Fruit fly (Drosophila melanogaster) whole organism, embryonic: ENCODE results near the gene chrb.

ENCODE experiments used
- Atf3 ChIP-seq: fragments of 200-800 bp; sonication (Bioruptor generic); optimal IDR thresholded peaks from 3 replicates; lab custom pipeline; 2016; ENCODE audit warnings: missing biosample characterization, missing genetic modification characterization
- Awh ChIP-seq: fragments of 200-800 bp; sonication (Bioruptor generic); IDR thresholded peaks from 2 replicates; pipeline ENCODE4, ENCODE4 v1.3.6; 2022; ENCODE audit warnings: missing biosample characterization, missing genetic modification characterization
- CG10959 ChIP-seq: fragments of 200-800 bp; sonication (Bioruptor generic); IDR thresholded peaks from 2 replicates; pipeline ENCODE4 v1.3.6; 2022; ENCODE audit warnings: missing biosample characterization, missing genetic modification characterization
- CG11695 ChIP-seq: fragments of 200-800 bp; sonication (Bioruptor generic); IDR thresholded peaks from 3 replicates; pipeline ENCODE4 v1.3.6; 2022; ENCODE audit warnings: missing biosample characterization, missing genetic modification characterization
- CG16813 ChIP-seq: fragments of 200-800 bp; sonication (Bioruptor generic); IDR thresholded peaks from 3 replicates; pipeline ENCODE4 v1.3.6; 2022; ENCODE audit warnings: missing biosample characterization, missing genetic modification characterization; ENCODE audit not compliant: partially characterized antibody
- CG2120 ChIP-seq: fragments of 200-800 bp; sonication (Bioruptor generic); optimal IDR thresholded peaks from 3 replicates; lab custom pipeline; 2016; ENCODE audit warnings: missing biosample characterization, missing genetic modification characterization
- CG2712 ChIP-seq: fragments of 200-800 bp; optimal IDR thresholded peaks from 3 replicates; lab custom pipeline; 2019; ENCODE audit warnings: missing biosample characterization, mild to moderate bottlenecking, missing genetic modification characterization, moderate library complexity
- CG3163 ChIP-seq: fragments of 200-800 bp; sonication (Bioruptor generic); optimal IDR thresholded peaks from 3 replicates; lab custom pipeline; 2016; ENCODE audit warnings: missing biosample characterization, missing genetic modification characterization
- D19A ChIP-seq: fragments of 200-800 bp; optimal IDR thresholded peaks from 3 replicates; lab custom pipeline; 2019; ENCODE audit warnings: missing biosample characterization, mild to moderate bottlenecking, missing genetic modification characterization, moderate library complexity
- Ets65A ChIP-seq: fragments of 200-800 bp; sonication (Bioruptor generic); peaks from one replicate; lab custom pipeline; 2016; ENCODE audit warnings: missing biosample characterization, missing genetic modification characterization
- Hr39 ChIP-seq: fragments of >200 bp; optimal IDR thresholded peaks from 2 replicates; lab custom pipeline; 2017
- Lpt ChIP-seq: fragments of >200 bp; optimal IDR thresholded peaks from 2 replicates; lab custom pipeline; 2018; ENCODE audit warnings: missing biosample characterization, missing genetic modification characterization
- Med ChIP-seq: fragments of 200-800 bp; sonication (Bioruptor generic); peaks from one replicate; lab custom pipeline; 2016; ENCODE audit warnings: missing biosample characterization, missing genetic modification characterization, mild to moderate bottlenecking, inconsistent platforms, moderate library complexity
- Vsx1 ChIP-seq: fragments of 200-800 bp; sonication (Bioruptor generic); optimal IDR thresholded peaks from 2 replicates; lab custom pipeline; 2017; ENCODE audit warnings: missing biosample characterization, mild to moderate bottlenecking, missing genetic modification characterization, missing genetic modification reagents
- ara ChIP-seq: fragments of 200-800 bp; sonication (Bioruptor generic); IDR thresholded peaks from 2 replicates; pipeline ENCODE4 v1.3.6; 2022; ENCODE audit warnings: missing biosample characterization, missing genetic modification characterization
- chinmo ChIP-seq: fragments of 200-800 bp; sonication (Bioruptor generic); IDR thresholded peaks from 4 replicates; pipeline ENCODE4 v1.3.6; 2022; ENCODE audit warnings: missing biosample characterization, missing genetic modification characterization; ENCODE audit not compliant: partially characterized antibody
- chm ChIP-seq: fragments of 200-800 bp; sonication (Bioruptor generic); IDR thresholded peaks from 2 replicates; pipeline ENCODE4 v1.3.6; 2022; ENCODE audit warnings: missing biosample characterization, missing genetic modification characterization
- crol ChIP-seq: fragments of 200-800 bp; sonication (Bioruptor generic); IDR thresholded peaks from 2 replicates; pipeline ENCODE4 v1.3.6; 2022; ENCODE audit warnings: missing biosample characterization, missing genetic modification characterization
- gsb-n ChIP-seq: fragments of 200-800 bp; sonication (Bioruptor generic); optimal IDR thresholded peaks from 3 replicates; lab custom pipeline; 2018; ENCODE audit warnings: missing biosample characterization, mild to moderate bottlenecking, missing genetic modification characterization
- kni ChIP-seq: fragments of 200-800 bp; sonication (Bioruptor generic); optimal IDR thresholded peaks from 3 replicates; lab custom pipeline; 2017; ENCODE audit warnings: mild to moderate bottlenecking, missing biosample characterization, missing genetic modification reagents, missing genetic modification characterization
- lbe ChIP-seq: fragments of 200-800 bp; sonication (Bioruptor generic); optimal IDR thresholded peaks from 2 replicates; lab custom pipeline; 2016; ENCODE audit warnings: missing biosample characterization, mild to moderate bottlenecking, missing genetic modification characterization
- lov ChIP-seq, 2 experiments: fragments of 200-800 bp in 1 of 2; fragments of >200 bp in 1 of 2; sonication (Bioruptor generic) in 1 of 2; IDR thresholded peaks in 1 of 2; optimal IDR thresholded peaks in 1 of 2; 2 replicates in 1 of 2; 3 replicates in 1 of 2; pipeline versions ENCODE4 v1.3.6 to Lab custom; 2017 to 2022; ENCODE audit warnings: missing biosample characterization in 1 of 2, missing genetic modification characterization in 1 of 2
- nau ChIP-seq: fragments of 200-800 bp; sonication (Bioruptor generic); optimal IDR thresholded peaks from 3 replicates; lab custom pipeline; 2017; ENCODE audit warnings: missing biosample characterization, mild to moderate bottlenecking, missing genetic modification characterization, missing genetic modification reagents
- nom ChIP-seq: fragments of 200-800 bp; sonication (Bioruptor generic); optimal IDR thresholded peaks from 2 replicates; lab custom pipeline; 2017; ENCODE audit warnings: missing biosample characterization, missing genetic modification characterization, mild to moderate bottlenecking, moderate library complexity, missing genetic modification reagents
- odd ChIP-seq: fragments of 200-800 bp; sonication (Bioruptor generic); optimal IDR thresholded peaks from 2 replicates; lab custom pipeline; 2017; ENCODE audit warnings: missing biosample characterization, mild to moderate bottlenecking, missing genetic modification characterization
- salm ChIP-seq: fragments of 200-800 bp; sonication (Bioruptor generic); optimal IDR thresholded peaks from 2 replicates; lab custom pipeline; 2018; ENCODE audit warnings: missing biosample characterization, mild to moderate bottlenecking, missing genetic modification characterization
- slbo ChIP-seq: fragments of 200-800 bp; sonication (Bioruptor generic); IDR thresholded peaks from 2 replicates; pipeline ENCODE4 v1.3.6; 2022; ENCODE audit warnings: missing biosample characterization, missing genetic modification characterization
- slp2 ChIP-seq: fragments of 200-800 bp; sonication (Bioruptor generic); optimal IDR thresholded peaks from 2 replicates; lab custom pipeline; 2016; ENCODE audit warnings: missing biosample characterization, missing genetic modification characterization
- sna ChIP-seq: fragments of 200-800 bp; sonication (Bioruptor generic); IDR thresholded peaks from 2 replicates; pipeline ENCODE4 v1.3.6; 2022; ENCODE audit warnings: missing biosample characterization, missing genetic modification characterization; ENCODE audit not compliant: partially characterized antibody
- so ChIP-seq: fragments of 200-800 bp; sonication (Bioruptor generic); IDR thresholded peaks from 3 replicates; pipeline ENCODE4 v1.3.6; 2022; ENCODE audit warnings: missing biosample characterization, missing genetic modification characterization
- yki ChIP-seq: fragments of >200 bp; optimal IDR thresholded peaks from 3 replicates; lab custom pipeline; 2018

chrb gene

DNA sequence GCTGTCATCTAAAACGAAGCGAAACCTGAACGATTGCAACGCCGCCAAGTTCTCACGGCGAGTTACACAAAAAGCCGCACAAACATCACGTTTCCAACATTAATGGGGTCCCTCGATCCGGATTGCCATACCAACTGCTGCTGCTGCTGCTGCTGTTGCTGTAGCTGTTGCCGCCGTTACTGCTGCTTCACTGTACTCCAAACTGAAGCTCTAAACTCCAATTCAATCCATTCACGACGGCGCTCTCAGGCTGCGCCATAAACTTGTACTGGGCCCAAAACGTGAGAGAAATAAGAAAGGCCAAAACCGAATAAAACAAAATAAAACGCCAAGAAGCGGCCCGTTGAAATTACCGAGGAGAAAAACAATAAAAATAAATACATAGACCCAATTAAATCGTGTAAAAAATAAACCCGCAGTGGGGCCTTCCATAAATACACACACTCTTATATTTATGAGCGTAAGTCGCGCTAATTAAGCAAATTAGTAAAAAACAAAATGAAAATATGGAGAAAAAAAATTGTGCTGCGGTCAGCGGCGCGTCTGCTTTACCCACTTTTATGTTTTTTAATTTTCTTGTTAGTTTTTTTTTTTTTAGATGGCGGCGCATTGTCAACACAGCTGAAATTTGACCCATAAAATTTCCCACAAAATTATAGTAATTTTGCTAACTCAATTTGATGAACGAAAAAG lies 60.1 kb downstream of the chrb start (continued):
- TF ChIP-seq nau (no peak), Atf3 (GFP tag; lab: Kevin White, UChicago) (no peak), CG11695 (GFP tag; lab: Robert Waterston, UW) (no peak), Lpt (no peak), chinmo (GFP tag; lab: Robert Waterston, UW) (0 out of 4 replicates have a peak, but pooled peaks have one; percentile 39), odd (GFP tag; lab: Kevin White, UChicago) (no peak), kni (GFP tag; lab: Kevin White, UChicago) (peak; percentile 77), nom (GFP tag; lab: Kevin White, UChicago) (no peak), yki (no peak), lov (optimal IDR thresholded peaks at IDR 0.05; lab: Kevin White, UChicago) (no peak), lov (GFP tag; IDR thresholded peaks at IDR 0.05; lab: Robert Waterston, UW) (no peak), CG2712 (no peak), Vsx1 (GFP tag; lab: Kevin White, UChicago) (peak; percentile 47), CG3163 (GFP tag; lab: Kevin White, UChicago) (no peak), CG10959 (GFP tag; lab: Robert Waterston, UW) (no peak), slp2 (GFP tag; lab: Kevin White, UChicago) (no peak)

DNA sequence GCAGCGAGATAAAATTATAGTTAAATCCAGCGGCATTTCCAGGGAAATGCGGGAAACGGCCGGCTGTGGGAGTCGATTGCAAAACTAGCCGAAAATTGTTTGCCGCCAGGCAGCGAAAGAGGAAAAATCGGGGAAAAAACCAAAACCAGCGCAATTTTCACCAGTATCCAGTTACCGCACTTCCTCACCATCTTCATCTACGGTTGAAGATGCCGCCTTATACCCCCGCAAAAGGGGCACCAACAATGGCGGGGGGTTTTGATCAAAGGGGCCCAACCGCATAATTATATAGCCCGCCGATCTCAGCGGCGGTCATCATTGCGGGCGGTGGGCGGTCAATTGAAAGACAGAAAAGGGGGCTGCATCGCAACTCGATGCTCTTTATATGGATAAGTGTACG lies 60.7 kb downstream of the chrb start:
- no peak for TF ChIP-seq lbe (GFP tag; lab: Kevin White, UChicago)
- TF ChIP-seq ara (GFP tag; lab: Robert Waterston, UW): peak; percentile 25; the same call in 1 of the 2 replicates
- no peak for TF ChIP-seq slbo (GFP tag; lab: Robert Waterston, UW)
- no peak for TF ChIP-seq D19A
- TF ChIP-seq lov (optimal IDR thresholded peaks at IDR 0.05; lab: Kevin White, UChicago): no peak
- 0 out of 3 replicates have a peak, but pooled peaks have one; percentile 33 for TF ChIP-seq lov (GFP tag; IDR thresholded peaks at IDR 0.05; lab: Robert Waterston, UW)
- no peak for TF ChIP-seq Hr39 (lab: Kevin White, UChicago)
- no peak for TF ChIP-seq salm
- no peak for TF ChIP-seq gsb-n (tag; lab: Kevin White, UChicago)
- no peak for TF ChIP-seq CG16813
- TF ChIP-seq sna (GFP tag; lab: Robert Waterston, UW): no peak
- no peak for TF ChIP-seq chm (GFP tag; lab: Robert Waterston, UW)
- TF ChIP-seq CG2120: no peak
- peak; percentile 27; the same call in 1 of the 2 replicates for TF ChIP-seq crol (GFP tag; lab: Robert Waterston, UW)
- 0 out of 3 replicates have a peak, but pooled peaks have one; percentile 60 for TF ChIP-seq so (GFP tag; lab: Robert Waterston, UW)
- TF ChIP-seq Awh (GFP tag; lab: Robert Waterston, UW): peak; percentile 18; the same call in 1 of the 2 replicates
- peak; percentile 52 for TF ChIP-seq Ets65A (GFP tag; lab: Kevin White, UChicago)
- TF ChIP-seq Med (GFP tag; lab: Kevin White, UChicago): peak; percentile 16
